Worm (Caenorhabditis elegans): ENCODE measurements around the gene F25B5.6.

F25B5.6 gene

ce11 chrIII:5943368-5944180 lies 5.0 kb downstream of the F25B5.6 start (continued):
- TF ChIP-seq akir-1 (GFP tag; optimal IDR thresholded peaks at IDR 0.05) (no peak), lir-1 (GFP tag; conservative IDR thresholded peaks at IDR 0.05) (no peak), lin-54 (GFP tag; optimal IDR thresholded peaks at IDR 0.05) (peak; percentile 62), Y53F4B.3 (GFP tag; IDR thresholded peaks at IDR 0.05) (peak; percentile 33; the same call in 1 of the 2 replicates), madf-3 (GFP tag; IDR thresholded peaks at IDR 0.05) (peak; percentile 85), ceh-91 (GFP tag; IDR thresholded peaks at IDR 0.05) (no peak), F55B11.4 (tag; optimal IDR thresholded peaks at IDR 0.05; ENCODE audit: borderline replicate concordance, insufficient read depth) (no peak), egl-44 (GFP tag; IDR thresholded peaks at IDR 0.05) (peak; percentile 66), ceh-58 (GFP tag; IDR thresholded peaks at IDR 0.05) (peak; percentile 81; the same call in 1 of the 2 replicates), ztf-22 (GFP tag; optimal IDR thresholded peaks at IDR 0.05) (no peak), T07F8.4 (tag; optimal IDR thresholded peaks at IDR 0.05) (peak; percentile 51), let-526 (GFP tag; IDR thresholded peaks at IDR 0.05) (no peak), F10E7.11 (tag; optimal IDR thresholded peaks at IDR 0.05) (no peak), sea-2 (GFP tag; IDR thresholded peaks at IDR 0.05) (no peak), egrh-3 (GFP tag; IDR thresholded peaks at IDR 0.05) (no peak; the same call in 1 of the 2 replicates), attf-5 (GFP tag; optimal IDR thresholded peaks at IDR 0.05) (peak; percentile 39), T26A5.8 (tag; optimal IDR thresholded peaks at IDR 0.05) (peak; percentile 56), efl-1 (GFP tag; optimal IDR thresholded peaks at IDR 0.05) (no peak), ztf-6 (GFP tag; IDR thresholded peaks at IDR 0.05) (no peak), ets-4 (GFP tag; optimal IDR thresholded peaks at IDR 0.05) (peak; percentile 5), tbx-9 (tag; optimal IDR thresholded peaks at IDR 0.05; ENCODE audit: borderline replicate concordance) (no peak), C17E4.6 (GFP tag; IDR thresholded peaks at IDR 0.05) (0 out of 2 replicates have a peak, but pooled peaks have one; percentile 31), mes-4 (tag; optimal IDR thresholded peaks at IDR 0.05) (no peak), pha-4 (tag; optimal IDR thresholded peaks at IDR 0.05) (peak; percentile 60), hmg-20 (GFP tag; IDR thresholded peaks at IDR 0.05) (0 out of 2 replicates have a peak, but pooled peaks have one; percentile 30), him-1 (tag; optimal IDR thresholded peaks at IDR 0.05) (peak; percentile 92), dox-1 (GFP tag; IDR thresholded peaks at IDR 0.05) (peak; percentile 56), snpc-1.1 (tag; optimal IDR thresholded peaks at IDR 0.05; ENCODE audit: insufficient read depth) (peak; percentile 73), sptf-2 (GFP tag; optimal IDR thresholded peaks at IDR 0.05) (no peak), lin-40 (tag; optimal IDR thresholded peaks at IDR 0.05) (peak; percentile 68), mxl-1 (tag; optimal IDR thresholded peaks at IDR 0.05) (peak; percentile 49), F39B2.1 (GFP tag; IDR thresholded peaks at IDR 0.05) (0 out of 2 replicates have a peak, but pooled peaks have one; percentile 4), nfya-1 (tag; optimal IDR thresholded peaks at IDR 0.05; ENCODE audit: borderline replicate concordance, insufficient read depth) (no peak), die-1 (tag; optimal IDR thresholded peaks at IDR 0.05) (peak; percentile 46), F23B12.7 (tag; optimal IDR thresholded peaks at IDR 0.05; ENCODE audit: insufficient read depth) (peak; percentile 26), sdz-38 (tag; optimal IDR thresholded peaks at IDR 0.05) (no peak), zim-3 (tag; optimal IDR thresholded peaks at IDR 0.05) (peak; percentile 27), lag-1 (GFP tag; IDR thresholded peaks at IDR 0.05) (no peak), Y67H2A.10 (GFP tag; conservative IDR thresholded peaks at IDR 0.05) (no peak), attf-3 (GFP tag; conservative IDR thresholded peaks at IDR 0.05) (peak; percentile 40; the same call in 1 of the 2 replicates), B0336.3 (GFP tag; IDR thresholded peaks at IDR 0.05) (peak; percentile 93), Y95B8A.8 (GFP tag; IDR thresholded peaks at IDR 0.05) (peak; percentile 89), ztf-3 (GFP tag; optimal IDR thresholded peaks at IDR 0.05) (peak; percentile 21), hsf-1 (GFP tag; IDR thresholded peaks at IDR 0.05) (peak; percentile 77), bed-1 (GFP tag; IDR thresholded peaks at IDR 0.05) (no peak), attf-6 (GFP tag; IDR thresholded peaks at IDR 0.05) (peak; percentile 55; the same call in 1 of the 2 replicates)
